Worm (Caenorhabditis elegans) whole organism, L2 larva: ENCODE results near the gene K10H10.6.

Experiments
- F13H6.1 ChIP-seq: sonication (generic microtip); optimal IDR thresholded peaks from 2 replicates; lab custom pipeline; 2016; ENCODE audit warnings: missing genetic modification characterization, missing compliant biosample characterization
- aly-2 ChIP-seq: fragments of 150-350 bp; optimal IDR thresholded peaks from 2 replicates; lab custom pipeline; 2014; ENCODE audit warnings: missing biosample characterization, missing genetic modification characterization
- ama-1 ChIP-seq: fragments of 150-350 bp; optimal IDR thresholded peaks from 2 replicates; lab custom pipeline; 2018; ENCODE audit warnings: inconsistent platforms
- blmp-1 ChIP-seq: sonication (generic microtip); optimal IDR thresholded peaks from 2 replicates; lab custom pipeline; 2017; ENCODE audit warnings: missing genetic modification characterization, mild to moderate bottlenecking, missing compliant biosample characterization, antibody characterized with exemption, moderate library complexity; ENCODE audit not compliant: insufficient read depth
- ceh-16 ChIP-seq: fragments of 150-350 bp; optimal IDR thresholded peaks from 2 replicates; lab custom pipeline; 2014; ENCODE audit warnings: missing biosample characterization, missing genetic modification characterization
- ceh-82 ChIP-seq: fragments of 150-350 bp; optimal IDR thresholded peaks from 2 replicates; lab custom pipeline; 2014; ENCODE audit warnings: missing biosample characterization, missing genetic modification characterization
- crh-2 ChIP-seq: sonication (generic microtip); optimal IDR thresholded peaks from 2 replicates; lab custom pipeline; 2017; ENCODE audit warnings: missing biosample characterization, missing genetic modification characterization
- dmd-4 ChIP-seq: sonication (generic microtip); optimal IDR thresholded peaks from 2 replicates; lab custom pipeline; 2017; ENCODE audit warnings: missing biosample characterization, missing genetic modification characterization
- egl-27 ChIP-seq: sonication (generic microtip); optimal IDR thresholded peaks from 3 replicates; lab custom pipeline; 2017; ENCODE audit warnings: missing biosample characterization, missing genetic modification reagents, missing genetic modification characterization
- elt-1 ChIP-seq: fragments of 150-350 bp; optimal IDR thresholded peaks from 2 replicates; lab custom pipeline; 2014; ENCODE audit warnings: missing biosample characterization, missing genetic modification characterization
- elt-3 ChIP-seq: sonication (generic microtip); optimal IDR thresholded peaks from 2 replicates; lab custom pipeline; 2017; ENCODE audit warnings: missing biosample characterization, missing genetic modification characterization
- fos-1 ChIP-seq: fragments of 150-350 bp; optimal IDR thresholded peaks from 2 replicates; lab custom pipeline; 2014; ENCODE audit warnings: missing biosample characterization, missing genetic modification characterization
- gmeb-1 ChIP-seq: fragments of 150-350 bp; optimal IDR thresholded peaks from 2 replicates; lab custom pipeline; 2014; ENCODE audit warnings: missing biosample characterization, missing genetic modification characterization
- lin-13 ChIP-seq: fragments of 150-350 bp; optimal IDR thresholded peaks from 2 replicates; lab custom pipeline; 2014; ENCODE audit warnings: missing biosample characterization, missing genetic modification reagents, missing genetic modification characterization
- lin-39 ChIP-seq: fragments of 150-350 bp; optimal IDR thresholded peaks from 2 replicates; lab custom pipeline; 2014; ENCODE audit warnings: missing biosample characterization, missing genetic modification reagents, missing genetic modification characterization
- lsy-2 ChIP-seq, 2 experiments: fragments of 150-350 bp in 1 of 2; sonication (generic microtip) in 1 of 2; optimal IDR thresholded peaks; 2 replicates each; lab custom pipeline; 2014 to 2017; ENCODE audit warnings: missing biosample characterization in 2 of 2, missing genetic modification characterization in 2 of 2
- mab-5 ChIP-seq: fragments of 150-350 bp; optimal IDR thresholded peaks from 2 replicates; lab custom pipeline; 2014; ENCODE audit warnings: missing biosample characterization, missing genetic modification characterization
- mbf-1 ChIP-seq: sonication (generic microtip); optimal IDR thresholded peaks from 2 replicates; lab custom pipeline; 2017; ENCODE audit warnings: missing biosample characterization, missing genetic modification characterization
- mdl-1 ChIP-seq, 2 experiments: fragments of 150-350 bp in 1 of 2; sonication (generic microtip) in 1 of 2; optimal IDR thresholded peaks; 2 replicates each; lab custom pipeline; 2017; ENCODE audit warnings: missing biosample characterization in 2 of 2, missing genetic modification characterization in 2 of 2
- nhr-10 ChIP-seq: sonication (generic microtip); optimal IDR thresholded peaks from 2 replicates; lab custom pipeline; 2017; ENCODE audit warnings: missing biosample characterization, missing genetic modification characterization
- nhr-11 ChIP-seq: fragments of 150-350 bp; optimal IDR thresholded peaks from 2 replicates; lab custom pipeline; 2014; ENCODE audit warnings: missing biosample characterization, missing genetic modification characterization
- nhr-129 ChIP-seq: fragments of 150-350 bp; optimal IDR thresholded peaks from 2 replicates; lab custom pipeline; 2014; ENCODE audit warnings: missing biosample characterization, missing genetic modification characterization
- nhr-21 ChIP-seq: fragments of 150-350 bp; optimal IDR thresholded peaks from 2 replicates; lab custom pipeline; 2014; ENCODE audit warnings: missing biosample characterization, missing genetic modification characterization
- nhr-23 ChIP-seq: fragments of 150-350 bp; optimal IDR thresholded peaks from 2 replicates; lab custom pipeline; 2014; ENCODE audit warnings: missing biosample characterization, missing genetic modification reagents, missing genetic modification characterization
- nhr-237 ChIP-seq: fragments of 150-350 bp; optimal IDR thresholded peaks from 2 replicates; lab custom pipeline; 2014; ENCODE audit warnings: missing biosample characterization, missing genetic modification characterization
- nhr-25 ChIP-seq: fragments of 150-350 bp; sonication (generic microtip); optimal IDR thresholded peaks from 3 replicates; lab custom pipeline; 2014; ENCODE audit warnings: missing biosample characterization, missing genetic modification characterization
- nhr-6 ChIP-seq: fragments of 150-350 bp; optimal IDR thresholded peaks from 2 replicates; lab custom pipeline; 2014; ENCODE audit warnings: missing biosample characterization, missing genetic modification characterization
- peb-1 ChIP-seq: fragments of 150-350 bp; optimal IDR thresholded peaks from 2 replicates; lab custom pipeline; 2014; ENCODE audit warnings: missing biosample characterization, missing genetic modification characterization
- sem-4 ChIP-seq: fragments of 150-350 bp; optimal IDR thresholded peaks from 2 replicates; lab custom pipeline; 2014; ENCODE audit warnings: missing biosample characterization, missing genetic modification reagents, missing genetic modification characterization
- skn-1 ChIP-seq: sonication (generic microtip); optimal IDR thresholded peaks from 2 replicates; lab custom pipeline; 2017; ENCODE audit warnings: missing biosample characterization, missing genetic modification characterization
- sma-3 ChIP-seq: sonication (generic microtip); optimal IDR thresholded peaks from 2 replicates; lab custom pipeline; 2016; ENCODE audit warnings: missing genetic modification reagents, missing genetic modification characterization, missing compliant biosample characterization
- sma-9 ChIP-seq, 2 experiments: fragments of 150-350 bp in 1 of 2; sonication (generic microtip) in 1 of 2; optimal IDR thresholded peaks; 2 replicates each; lab custom pipeline; 2014 to 2016; ENCODE audit warnings: missing genetic modification characterization in 2 of 2, mild to moderate bottlenecking in 1 of 2, missing biosample characterization in 1 of 2, missing compliant biosample characterization in 1 of 2, missing genetic modification reagents in 1 of 2, moderate library complexity in 1 of 2
- snpc-4 ChIP-seq: fragments of 150-350 bp; optimal IDR thresholded peaks from 2 replicates; lab custom pipeline; 2014; ENCODE audit warnings: missing biosample characterization, missing genetic modification characterization
- unc-55 ChIP-seq: fragments of 150-350 bp; sonication (generic microtip); optimal IDR thresholded peaks from 3 replicates; lab custom pipeline; 2014; ENCODE audit warnings: missing biosample characterization, missing genetic modification reagents, missing genetic modification characterization
- zag-1 ChIP-seq: fragments of 150-350 bp; optimal IDR thresholded peaks from 2 replicates; lab custom pipeline; 2014; ENCODE audit warnings: missing biosample characterization, missing genetic modification characterization
- ztf-11 ChIP-seq: sonication (generic microtip); optimal IDR thresholded peaks from 2 replicates; lab custom pipeline; 2017; ENCODE audit warnings: missing biosample characterization, missing genetic modification characterization

The K10H10.6 gene

DNA sequence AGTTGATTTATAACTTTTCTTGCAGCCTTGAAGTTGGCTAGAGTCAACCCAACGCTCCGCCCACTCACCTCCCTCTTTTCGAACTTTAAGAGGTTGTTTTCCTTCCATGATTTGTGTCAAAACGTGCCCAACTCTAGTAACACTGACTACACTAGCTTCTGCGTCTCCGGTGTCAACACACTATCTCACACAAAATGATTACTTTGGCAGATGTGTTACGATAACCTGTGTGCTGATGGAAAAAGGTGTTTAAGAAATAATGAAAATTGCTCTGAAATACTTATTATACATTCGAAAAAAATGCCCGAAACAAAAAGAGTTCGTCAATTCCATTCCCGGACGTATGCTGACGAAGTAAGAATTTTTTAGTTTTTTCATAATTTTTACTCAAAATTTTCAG lies at the start of gene K10H10.6:
Gene K10H10.6, plus strand, starts transcription at position 301 of the 400 bp plus-strand sequence.
- TF ChIP-seq F13H6.1 (tag; lab: Kevin White, UChicago) (no peak), lin-39 (no peak), skn-1 (tag; lab: Kevin White, UChicago) (no peak), mdl-1 (tag; optimal IDR thresholded peaks at IDR 0.05; lab: Kevin White, UChicago) (no peak), nhr-10 (tag; lab: Kevin White, UChicago) (no peak), sma-9 (GFP tag; optimal IDR thresholded peaks at IDR 0.05; lab: Kevin White, UChicago) (no peak), sma-9 (tag; optimal IDR thresholded peaks at IDR 0.05; lab: Kevin White, UChicago) (no peak), sem-4 (tag; lab: Kevin White, UChicago) (no peak), mab-5 (no peak), nhr-237 (tag; lab: Kevin White, UChicago) (no peak)

ce11 chrII:14455332-14455731 lies 47.8 kb upstream of the K10H10.6 start, which contains the start of gene dmsr-6:
dmsr-6 (plus strand) TSS chrII:14455632.
- no peak for TF ChIP-seq mbf-1 (tag; lab: Kevin White, UChicago)
- TF ChIP-seq nhr-21 (tag; lab: Kevin White, UChicago), result no peak

ce11 chrII:14470020-14470419 lies 33.1 kb upstream of the K10H10.6 start:
- TF ChIP-seq sem-4 (tag; lab: Kevin White, UChicago) (no peak), elt-3 (tag; lab: Kevin White, UChicago) (no peak), elt-1 (tag; lab: Kevin White, UChicago) (no peak), nhr-6 (tag; lab: Kevin White, UChicago) (no peak), nhr-129 (no peak), ama-1 (lab: Kevin White, UChicago) (no peak), gmeb-1 (no peak)
- TF ChIP-seq, all 48 proteins: peak for 0

DNA sequence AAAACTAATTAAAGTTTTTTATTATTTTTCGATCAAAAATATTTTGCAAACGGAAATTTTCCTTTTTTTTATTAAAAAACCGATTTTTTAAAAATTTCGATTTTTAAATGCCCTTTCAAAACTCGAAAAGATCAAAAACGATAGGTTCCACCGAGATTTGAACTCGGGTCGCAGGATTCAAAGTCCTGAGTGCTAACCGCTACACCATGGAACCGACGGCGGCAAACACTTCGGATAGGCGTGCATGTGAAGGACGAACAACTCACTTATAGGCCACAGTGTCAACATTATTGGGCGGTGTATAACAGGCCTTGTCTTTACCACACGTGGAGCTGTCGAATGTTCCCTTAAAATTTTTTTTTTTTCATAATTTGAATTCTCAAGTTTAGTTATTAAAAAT lies 28.4 kb upstream of the K10H10.6 start:
- TF ChIP-seq unc-55 (GFP tag; lab: Kevin White, UChicago), result peak; percentile 1
- peak; percentile 59 for TF ChIP-seq nhr-129
- TF ChIP-seq fos-1, result no peak
- TF ChIP-seq blmp-1 (tag; lab: Kevin White, UChicago), result no peak
- no peak for TF ChIP-seq aly-2
- TF ChIP-seq lin-13 (GFP tag; lab: Kevin White, UChicago), result no peak
- no peak for TF ChIP-seq egl-27 (tag; lab: Kevin White, UChicago)
- peak in 1 of 2 experiments; percentile 37 for TF ChIP-seq lsy-2 (tag; optimal IDR thresholded peaks at IDR 0.05; lab: Kevin White, UChicago)
- TF ChIP-seq crh-2 (tag; lab: Kevin White, UChicago), result no peak
- no peak for TF ChIP-seq nhr-11
- TF ChIP-seq sma-3 (GFP tag; lab: Kevin White, UChicago), result peak; percentile 20
- peak; percentile 14 for TF ChIP-seq gmeb-1
- no peak for TF ChIP-seq ceh-16 (tag; lab: Kevin White, UChicago)
- no peak for TF ChIP-seq zag-1 (tag; lab: Kevin White, UChicago)

ce11 chrII:14479583-14480245 lies 23.4 kb upstream of the K10H10.6 start, which contains the start of gene C13B4.1:
C13B4.1 (minus strand) TSS chrII:14479633.
- no peak for TF ChIP-seq nhr-11
- TF ChIP-seq gmeb-1, result peak; percentile 6

ce11 chrII:14480772-14481171 lies 22.3 kb upstream of the K10H10.6 start:
- peak; percentile 21 for TF ChIP-seq nhr-25
- no peak for TF ChIP-seq gmeb-1
- TF ChIP-seq blmp-1 (tag; lab: Kevin White, UChicago), result peak; percentile 29
- TF ChIP-seq lin-39, result no peak
- peak; percentile 42 for TF ChIP-seq nhr-21 (tag; lab: Kevin White, UChicago)

- TF ChIP-seq mdl-1 (tag; optimal IDR thresholded peaks at IDR 0.05; lab: Kevin White, UChicago), result no peak
- TF ChIP-seq nhr-129, result no peak
- no peak for TF ChIP-seq egl-27 (tag; lab: Kevin White, UChicago)
- TF ChIP-seq zag-1 (tag; lab: Kevin White, UChicago), result no peak
- no peak for TF ChIP-seq snpc-4
- TF ChIP-seq nhr-23 (tag; lab: Kevin White, UChicago), result no peak
- no peak for TF ChIP-seq peb-1 (tag; lab: Kevin White, UChicago)
- no peak for TF ChIP-seq fos-1
- TF ChIP-seq ceh-82 (tag; lab: Kevin White, UChicago), result no peak
- no peak for TF ChIP-seq ztf-11 (tag; lab: Kevin White, UChicago)
- TF ChIP-seq nhr-6 (tag; lab: Kevin White, UChicago), result no peak
- no peak for TF ChIP-seq crh-2 (tag; lab: Kevin White, UChicago)
- TF ChIP-seq dmd-4 (tag; lab: Kevin White, UChicago), result no peak
- TF ChIP-seq, all 48 proteins: peak for 0
Observed at ce11 chrII:14483813-14484212, 19.3 kb upstream of the K10H10.6 start.
